Fruit fly (Drosophila melanogaster) whole organism, embryonic: ENCODE data around the gene cni.

ENCODE experiments used
- ATbp ChIP-seq: fragments of 200-800 bp; sonication (Bioruptor generic); optimal IDR thresholded peaks from 2 replicates; lab custom pipeline; 2017; ENCODE audit warnings: missing biosample characterization, mild to moderate bottlenecking, missing genetic modification characterization, missing genetic modification reagents
- BtbVII ChIP-seq: fragments of 200-800 bp; sonication (Bioruptor generic); optimal IDR thresholded peaks from 3 replicates; lab custom pipeline; 2017; ENCODE audit warnings: missing biosample characterization, mild to moderate bottlenecking, missing genetic modification characterization
- CG10565 ChIP-seq: fragments of 200-800 bp; sonication (Bioruptor generic); optimal IDR thresholded peaks from 3 replicates; lab custom pipeline; 2016; ENCODE audit warnings: missing biosample characterization, mild to moderate bottlenecking, missing genetic modification characterization
- CG11723 ChIP-seq: fragments of 200-800 bp; sonication (Bioruptor generic); optimal IDR thresholded peaks from 2 replicates; lab custom pipeline; 2017; ENCODE audit warnings: missing biosample characterization, mild to moderate bottlenecking, missing genetic modification characterization
- CG15479 ChIP-seq: fragments of 200-800 bp; sonication (Bioruptor generic); optimal IDR thresholded peaks from 3 replicates; lab custom pipeline; 2019; ENCODE audit warnings: missing biosample characterization, mild to moderate bottlenecking, missing genetic modification characterization, moderate library complexity
- CG15601 ChIP-seq: fragments of 200-800 bp; sonication (Bioruptor generic); optimal IDR thresholded peaks from 3 replicates; lab custom pipeline; 2019; ENCODE audit warnings: missing biosample characterization, mild to moderate bottlenecking, missing genetic modification characterization, moderate library complexity
- CG17361 ChIP-seq: fragments of 200-800 bp; sonication (Bioruptor generic); IDR thresholded peaks from 3 replicates; pipeline ENCODE4 v1.3.6; 2022; ENCODE audit warnings: missing biosample characterization, missing genetic modification characterization
- CG17829 ChIP-seq: fragments of 200-800 bp; optimal IDR thresholded peaks from 2 replicates; lab custom pipeline; 2019; ENCODE audit warnings: missing biosample characterization, mild to moderate bottlenecking, missing genetic modification characterization, moderate library complexity
- CG31365 ChIP-seq: fragments of 200-800 bp; sonication (Bioruptor generic); optimal IDR thresholded peaks from 2 replicates; lab custom pipeline; 2018; ENCODE audit warnings: missing biosample characterization, mild to moderate bottlenecking, missing genetic modification characterization
- CG3163 ChIP-seq: fragments of 200-800 bp; sonication (Bioruptor generic); optimal IDR thresholded peaks from 3 replicates; lab custom pipeline; 2016; ENCODE audit warnings: missing biosample characterization, missing genetic modification characterization
- CG32767 ChIP-seq: fragments of 200-800 bp; sonication (Bioruptor generic); IDR thresholded peaks from 2 replicates; pipeline ENCODE4 v1.3.6; 2022; ENCODE audit warnings: missing biosample characterization, missing genetic modification characterization
- CG4282 ChIP-seq: fragments of 200-800 bp; sonication (Bioruptor generic); optimal IDR thresholded peaks from 2 replicates; lab custom pipeline; 2016; ENCODE audit warnings: missing biosample characterization, missing genetic modification characterization
- CG4820 ChIP-seq: fragments of 200-800 bp; sonication (Bioruptor generic); optimal IDR thresholded peaks from 3 replicates; lab custom pipeline; 2016; ENCODE audit warnings: missing biosample characterization, missing genetic modification characterization
- CG5953 ChIP-seq: fragments of 200-800 bp; sonication (Bioruptor generic); IDR thresholded peaks from 2 replicates; pipeline ENCODE4 v1.3.6; 2022; ENCODE audit warnings: missing biosample characterization, missing genetic modification characterization
- CG6254 ChIP-seq: fragments of 200-800 bp; sonication (Bioruptor generic); optimal IDR thresholded peaks from 3 replicates; lab custom pipeline; 2017; ENCODE audit warnings: mild to moderate bottlenecking, missing biosample characterization, missing genetic modification reagents, missing genetic modification characterization
- CG7271 ChIP-seq: fragments of 200-800 bp; sonication (Bioruptor generic); optimal IDR thresholded peaks from 2 replicates; lab custom pipeline; 2018; ENCODE audit warnings: missing biosample characterization, mild to moderate bottlenecking, missing genetic modification characterization, moderate library complexity
- CG7839 ChIP-seq: fragments of 200-800 bp; sonication (Bioruptor generic); optimal IDR thresholded peaks from 3 replicates; lab custom pipeline; 2018; ENCODE audit warnings: missing biosample characterization, mild to moderate bottlenecking, missing genetic modification characterization, moderate library complexity
- CG8290 ChIP-seq, 3 experiments: fragments of 200-800 bp; sonication (Bioruptor generic); optimal IDR thresholded peaks; 2 replicates each; lab custom pipeline; 2016 to 2019; ENCODE audit warnings: missing biosample characterization in 3 of 3, missing genetic modification characterization in 3 of 3, mild to moderate bottlenecking in 2 of 3, moderate library complexity in 1 of 3
- CG9437 ChIP-seq: fragments of 200-800 bp; sonication (Bioruptor generic); optimal IDR thresholded peaks from 2 replicates; lab custom pipeline; 2018; ENCODE audit warnings: missing biosample characterization, mild to moderate bottlenecking, missing genetic modification characterization
- Deaf1 ChIP-seq: fragments of 200-800 bp; optimal IDR thresholded peaks from 3 replicates; lab custom pipeline; 2019; ENCODE audit warnings: missing biosample characterization, mild to moderate bottlenecking, missing genetic modification characterization, moderate library complexity
- E2f1 ChIP-seq: fragments of 200-800 bp; sonication (Bioruptor generic); IDR thresholded peaks from 2 replicates; pipeline ENCODE4 v1.3.6; 2022; ENCODE audit warnings: missing biosample characterization, missing genetic modification characterization
- ERR ChIP-seq: fragments of 200-800 bp; sonication (Bioruptor generic); optimal IDR thresholded peaks from 2 replicates; lab custom pipeline; 2016; ENCODE audit warnings: missing biosample characterization, missing genetic modification characterization
- HLH3B ChIP-seq: fragments of 200-800 bp; sonication (Bioruptor generic); IDR thresholded peaks from 2 replicates; pipeline ENCODE4 v1.3.6; 2022; ENCODE audit warnings: missing biosample characterization, missing genetic modification characterization
- HmgD ChIP-seq: fragments of 200-800 bp; sonication (Bioruptor generic); optimal IDR thresholded peaks from 3 replicates; lab custom pipeline; 2016; ENCODE audit warnings: missing biosample characterization, missing genetic modification characterization
- Kr ChIP-seq: fragments of 200-800 bp; sonication (Bioruptor generic); optimal IDR thresholded peaks from 2 replicates; lab custom pipeline; 2017; ENCODE audit warnings: missing biosample characterization, mild to moderate bottlenecking, missing genetic modification characterization
- Mad ChIP-seq: fragments of 200-800 bp; sonication (Bioruptor generic); optimal IDR thresholded peaks from 2 replicates; lab custom pipeline; 2016; ENCODE audit warnings: missing biosample characterization, missing genetic modification characterization
- Myb ChIP-seq: fragments of 200-800 bp; sonication (Bioruptor generic); optimal IDR thresholded peaks from 2 replicates; lab custom pipeline; 2016; ENCODE audit warnings: missing biosample characterization, missing genetic modification characterization
- NC2β ChIP-seq: fragments of 200-800 bp; sonication (Bioruptor generic); optimal IDR thresholded peaks from 2 replicates; lab custom pipeline; 2016; ENCODE audit warnings: missing biosample characterization, missing genetic modification characterization
- Nf-YA ChIP-seq: fragments of 200-800 bp; sonication (Bioruptor generic); IDR thresholded peaks from 2 replicates; pipeline ENCODE4 v1.3.6; 2022; ENCODE audit warnings: missing biosample characterization, missing genetic modification characterization
- Nf-YB ChIP-seq: fragments of 200-800 bp; sonication (Bioruptor generic); optimal IDR thresholded peaks from 3 replicates; lab custom pipeline; 2019; ENCODE audit warnings: missing biosample characterization, mild to moderate bottlenecking, missing genetic modification characterization, moderate library complexity
- Rfx ChIP-seq: fragments of 200-800 bp; sonication (Bioruptor generic); IDR thresholded peaks from 2 replicates; pipeline ENCODE4 v1.3.6; 2022; ENCODE audit warnings: missing biosample characterization, missing genetic modification characterization
- Sox100B ChIP-seq: fragments of 200-800 bp; sonication (Bioruptor generic); optimal IDR thresholded peaks from 3 replicates; lab custom pipeline; 2018; ENCODE audit warnings: missing biosample characterization, mild to moderate bottlenecking, missing genetic modification characterization
- TFAM ChIP-seq: fragments of 200-800 bp; sonication (Bioruptor generic); optimal IDR thresholded peaks from 2 replicates; lab custom pipeline; 2017; ENCODE audit warnings: missing biosample characterization, missing genetic modification characterization, inconsistent platforms
- Xrp1 ChIP-seq: fragments of 200-800 bp; sonication (Bioruptor generic); IDR thresholded peaks from 2 replicates; pipeline ENCODE4 v1.3.6; 2022; ENCODE audit warnings: missing biosample characterization, missing genetic modification characterization
- az2 ChIP-seq: fragments of 200-800 bp; sonication (Bioruptor generic); optimal IDR thresholded peaks from 3 replicates; lab custom pipeline; 2016; ENCODE audit warnings: missing biosample characterization, missing genetic modification characterization
- chinmo ChIP-seq: fragments of 200-800 bp; sonication (Bioruptor generic); IDR thresholded peaks from 4 replicates; pipeline ENCODE4 v1.3.6; 2022; ENCODE audit warnings: missing biosample characterization, missing genetic modification characterization; ENCODE audit not compliant: partially characterized antibody
- en ChIP-seq: fragments of 200-800 bp; sonication (Bioruptor generic); optimal IDR thresholded peaks from 2 replicates; lab custom pipeline; 2016; ENCODE audit warnings: missing biosample characterization, missing genetic modification characterization
- gfzf ChIP-seq: fragments of 200-800 bp; sonication (Bioruptor generic); optimal IDR thresholded peaks from 2 replicates; lab custom pipeline; 2016; ENCODE audit warnings: missing biosample characterization, mild to moderate bottlenecking, missing genetic modification characterization, moderate library complexity
- jigr1 ChIP-seq: fragments of 200-800 bp; sonication (Bioruptor generic); IDR thresholded peaks from 3 replicates; pipeline ENCODE4 v1.3.6; 2022; ENCODE audit warnings: missing biosample characterization, missing genetic modification characterization
- ken ChIP-seq: fragments of 200-800 bp; sonication (Bioruptor generic); IDR thresholded peaks from 3 replicates; pipeline ENCODE4 v1.3.6; 2022; ENCODE audit warnings: missing biosample characterization, missing genetic modification characterization
- mld ChIP-seq: fragments of 200-800 bp; sonication (Bioruptor generic); IDR thresholded peaks from 3 replicates; pipeline ENCODE4 v1.3.6; 2022; ENCODE audit warnings: missing biosample characterization, missing genetic modification characterization; ENCODE audit not compliant: partially characterized antibody
- nerfin-2 ChIP-seq: fragments of 200-800 bp; sonication (Bioruptor generic); IDR thresholded peaks from 2 replicates; pipeline ENCODE4 v1.3.6; 2022; ENCODE audit warnings: missing biosample characterization, missing genetic modification characterization; ENCODE audit not compliant: partially characterized antibody
- onecut ChIP-seq: fragments of 200-800 bp; sonication (Bioruptor generic); IDR thresholded peaks from 2 replicates; pipeline ENCODE4 v1.3.6; 2022; ENCODE audit warnings: missing biosample characterization, missing genetic modification characterization
- pita ChIP-seq: fragments of 200-800 bp; sonication (Bioruptor generic); optimal IDR thresholded peaks from 2 replicates; lab custom pipeline; 2017; ENCODE audit warnings: missing biosample characterization, mild to moderate bottlenecking, missing genetic modification characterization
- prd ChIP-seq, 3 experiments: fragments of >200 bp in 2 of 3; fragments of 200-800 bp in 1 of 3; sonication (Bioruptor generic) in 1 of 3; optimal IDR thresholded peaks in 2 of 3; IDR thresholded peaks in 1 of 3; 2 replicates in 2 of 3; 3 replicates in 1 of 3; pipeline versions ENCODE4 v1.3.6 to Lab custom; 2017 to 2022; ENCODE audit warnings: missing biosample characterization in 1 of 3, missing genetic modification characterization in 1 of 3
- sens-2 ChIP-seq: fragments of 200-800 bp; sonication (Bioruptor generic); IDR thresholded peaks from 2 replicates; pipeline ENCODE4 v1.3.6; 2022; ENCODE audit warnings: missing biosample characterization, missing genetic modification characterization
- stwl ChIP-seq: fragments of 200-800 bp; sonication (Bioruptor generic); optimal IDR thresholded peaks from 3 replicates; lab custom pipeline; 2018; ENCODE audit warnings: missing biosample characterization, mild to moderate bottlenecking, missing genetic modification characterization, moderate library complexity
- yki ChIP-seq: fragments of >200 bp; optimal IDR thresholded peaks from 3 replicates; lab custom pipeline; 2018
- zen2 ChIP-seq: fragments of 200-800 bp; sonication (Bioruptor generic); IDR thresholded peaks from 3 replicates; pipeline ENCODE4 v1.3.6; 2022; ENCODE audit warnings: missing biosample characterization, missing genetic modification characterization; ENCODE audit not compliant: partially characterized antibody
- zfh1 ChIP-seq: fragments of 200-800 bp; sonication (Bioruptor generic); IDR thresholded peaks from 3 replicates; pipeline ENCODE4 v1.3.6; 2022; ENCODE audit warnings: missing biosample characterization, missing genetic modification characterization

cni gene

dm6 chr2L:16279774-16280252 is 30.7 kb downstream of the cni start (continued):
- TF ChIP-seq az2 (peak; percentile 95), CG32767 (GFP tag; lab: Robert Waterston, UW) (peak; percentile 84), CG4282 (peak; percentile 30), en (GFP tag; lab: Kevin White, UChicago) (peak; percentile 75), CG6254 (GFP tag; lab: Kevin White, UChicago) (peak; percentile 87), jigr1 (peak; percentile 75), CG3163 (peak; percentile 46), ERR (GFP tag; lab: Kevin White, UChicago) (peak; percentile 57), mld (GFP tag; lab: Robert Waterston, UW) (no peak), CG17829 (tag; lab: Kevin White, UChicago) (peak; percentile 94), Deaf1 (tag; lab: Kevin White, UChicago) (peak; percentile 65), BtbVII (GFP tag; lab: Kevin White, UChicago) (peak; percentile 84), HLH3B (GFP tag; lab: Robert Waterston, UW) (peak; percentile 83), Mad (GFP tag; lab: Kevin White, UChicago) (peak; percentile 84), TFAM (GFP tag; lab: Kevin White, UChicago) (peak; percentile 42), sens-2 (GFP tag; lab: Robert Waterston, UW) (peak; percentile 52), CG15479 (GFP tag; lab: Kevin White, UChicago) (no peak), Nf-YA (GFP tag; lab: Robert Waterston, UW) (0 out of 2 replicates have a peak, but pooled peaks have one; percentile 12), chinmo (GFP tag; lab: Robert Waterston, UW) (peak; percentile 89; the same call in 3 of the 4 replicates), stwl (tag; lab: Kevin White, UChicago) (peak; percentile 48), CG31365 (tag; lab: Kevin White, UChicago) (peak; percentile 51), CG17361 (GFP tag; lab: Robert Waterston, UW) (peak; percentile 98), CG8290 (GFP tag; optimal IDR thresholded peaks at IDR 0.05; lab: Kevin White, UChicago) (peak; percentile 73), CG8290 (tag; optimal IDR thresholded peaks at IDR 0.05; lab: Kevin White, UChicago) (peak; percentile 64 to 75), ken (GFP tag; lab: Robert Waterston, UW) (peak; percentile 79; the same call in 2 of the 3 replicates), CG15601 (tag; lab: Kevin White, UChicago) (peak; percentile 90), CG11723 (GFP tag; lab: Kevin White, UChicago) (peak; percentile 90), CG10565 (GFP tag; lab: Kevin White, UChicago) (peak; percentile 45), zfh1 (peak; percentile 82), Xrp1 (GFP tag; lab: Robert Waterston, UW) (peak; percentile 79), yki (no peak), CG9437 (GFP tag; lab: Kevin White, UChicago) (peak; percentile 93), gfzf (GFP tag; lab: Kevin White, UChicago) (no peak), pita (no peak), CG4820 (GFP tag; lab: Kevin White, UChicago) (peak; percentile 92), CG5953 (0 out of 2 replicates have a peak, but pooled peaks have one; percentile 3), nerfin-2 (GFP tag; lab: Robert Waterston, UW) (no peak), Nf-YB (GFP tag; lab: Kevin White, UChicago) (peak; percentile 80), E2f1 (peak; percentile 59), onecut (GFP tag; lab: Robert Waterston, UW) (peak; percentile 62), zen2 (no peak), CG7271 (tag; lab: Kevin White, UChicago) (peak; percentile 37), Sox100B (GFP tag; lab: Kevin White, UChicago) (peak; percentile 97), CG7839 (tag; lab: Kevin White, UChicago) (peak; percentile 94), Rfx (GFP tag; lab: Robert Waterston, UW) (peak; percentile 59), HmgD (GFP tag; lab: Kevin White, UChicago) (no peak), prd (optimal IDR thresholded peaks at IDR 0.05; lab: Kevin White, UChicago) (no peak), prd (GFP tag; IDR thresholded peaks at IDR 0.05; lab: Robert Waterston, UW) (peak; percentile 80), ATbp (GFP tag; lab: Kevin White, UChicago) (peak; percentile 94), NC2β (GFP tag; lab: Kevin White, UChicago) (peak; percentile 86), Myb (peak; percentile 46), Kr (GFP tag; lab: Kevin White, UChicago) (no peak)
